Fruit fly (Drosophila melanogaster) whole organism, embryonic: ENCODE results near the gene Sur.

Experiments
- Adf1 ChIP-seq: fragments of 200-800 bp; sonication (Bioruptor generic); IDR thresholded peaks from 2 replicates; pipeline ENCODE4 v1.3.6; 2022; ENCODE audit warnings: missing biosample characterization, missing genetic modification characterization
- Antp ChIP-seq: fragments of 200-800 bp; sonication (Bioruptor generic); optimal IDR thresholded peaks from 3 replicates; lab custom pipeline; 2016; ENCODE audit warnings: missing biosample characterization, missing genetic modification characterization
- Atf6 ChIP-seq: fragments of 200-800 bp; sonication (Bioruptor generic); IDR thresholded peaks from 2 replicates; pipeline ENCODE4 v1.3.6; 2022; ENCODE audit warnings: missing biosample characterization, missing genetic modification characterization
- BtbVII ChIP-seq: fragments of 200-800 bp; sonication (Bioruptor generic); optimal IDR thresholded peaks from 3 replicates; lab custom pipeline; 2017; ENCODE audit warnings: missing biosample characterization, mild to moderate bottlenecking, missing genetic modification characterization
- C15 ChIP-seq: fragments of 200-800 bp; sonication (Bioruptor generic); IDR thresholded peaks from 3 replicates; pipeline ENCODE4 v1.3.6; 2022; ENCODE audit warnings: missing biosample characterization, missing genetic modification characterization
- CG11398 ChIP-seq: fragments of 200-800 bp; sonication (Bioruptor generic); optimal IDR thresholded peaks from 2 replicates; lab custom pipeline; 2016; ENCODE audit warnings: missing biosample characterization, missing genetic modification characterization
- CG11695 ChIP-seq: fragments of 200-800 bp; sonication (Bioruptor generic); IDR thresholded peaks from 3 replicates; pipeline ENCODE4 v1.3.6; 2022; ENCODE audit warnings: missing biosample characterization, missing genetic modification characterization
- CG12104 ChIP-seq: fragments of 200-800 bp; sonication (Bioruptor generic); optimal IDR thresholded peaks from 3 replicates; lab custom pipeline; 2016; ENCODE audit warnings: missing biosample characterization, missing genetic modification characterization
- CG12236 ChIP-seq: fragments of 200-800 bp; sonication (Bioruptor generic); optimal IDR thresholded peaks from 2 replicates; lab custom pipeline; 2016; ENCODE audit warnings: missing biosample characterization, missing genetic modification characterization
- CG13775 ChIP-seq: fragments of 200-800 bp; sonication (Bioruptor generic); optimal IDR thresholded peaks from 3 replicates; lab custom pipeline; 2017; ENCODE audit warnings: missing biosample characterization, mild to moderate bottlenecking, missing genetic modification characterization
- CG13894 ChIP-seq: fragments of 200-800 bp; sonication (Bioruptor generic); optimal IDR thresholded peaks from 3 replicates; lab custom pipeline; 2018; ENCODE audit warnings: missing biosample characterization, mild to moderate bottlenecking, missing genetic modification characterization, moderate library complexity
- CG16779 ChIP-seq: fragments of 200-800 bp; sonication (Bioruptor generic); IDR thresholded peaks from 2 replicates; pipeline ENCODE4 v1.3.6; 2022; ENCODE audit warnings: missing biosample characterization, missing genetic modification characterization
- CG1832 ChIP-seq: fragments of 200-800 bp; sonication (Bioruptor generic); optimal IDR thresholded peaks from 2 replicates; lab custom pipeline; 2017; ENCODE audit warnings: missing biosample characterization, mild to moderate bottlenecking, missing genetic modification characterization, inconsistent platforms
- CG3065 ChIP-seq: fragments of 200-800 bp; sonication (Bioruptor generic); optimal IDR thresholded peaks from 2 replicates; lab custom pipeline; 2016; ENCODE audit warnings: missing biosample characterization, missing genetic modification characterization
- CG31441 ChIP-seq: fragments of 200-800 bp; sonication (Bioruptor generic); IDR thresholded peaks from 2 replicates; pipeline ENCODE4 v1.3.6; 2022; ENCODE audit warnings: missing biosample characterization, missing genetic modification characterization
- CG4328 ChIP-seq: fragments of 200-800 bp; sonication (Bioruptor generic); optimal IDR thresholded peaks from 3 replicates; lab custom pipeline; 2017; ENCODE audit warnings: missing biosample characterization, missing genetic modification reagents, missing genetic modification characterization
- CG4360 ChIP-seq: fragments of 200-800 bp; sonication (Bioruptor generic); IDR thresholded peaks from 2 replicates; pipeline ENCODE4 v1.3.6; 2022; ENCODE audit warnings: missing biosample characterization, missing genetic modification characterization
- CG4854 ChIP-seq: fragments of 200-800 bp; sonication (Bioruptor generic); optimal IDR thresholded peaks from 2 replicates; lab custom pipeline; 2016; ENCODE audit warnings: missing biosample characterization, missing genetic modification characterization, inconsistent platforms
- CG6175 ChIP-seq: fragments of 200-800 bp; sonication (Bioruptor generic); IDR thresholded peaks from 3 replicates; pipeline ENCODE4 v1.3.6; 2022; ENCODE audit warnings: missing biosample characterization, missing genetic modification characterization
- CG6654 ChIP-seq: fragments of 200-800 bp; sonication (Bioruptor generic); optimal IDR thresholded peaks from 2 replicates; lab custom pipeline; 2017; ENCODE audit warnings: missing biosample characterization, mild to moderate bottlenecking, missing genetic modification characterization
- CG7987 ChIP-seq: fragments of 200-800 bp; sonication (Bioruptor generic); optimal IDR thresholded peaks from 2 replicates; lab custom pipeline; 2018; ENCODE audit warnings: missing biosample characterization, mild to moderate bottlenecking, missing genetic modification characterization, moderate library complexity
- CkIIα-i1 ChIP-seq: fragments of 200-800 bp; sonication (Bioruptor generic); IDR thresholded peaks from 2 replicates; pipeline ENCODE4 v1.3.6; 2022; ENCODE audit warnings: missing biosample characterization, missing genetic modification characterization
- Fer2 ChIP-seq: fragments of 200-800 bp; sonication (Bioruptor generic); optimal IDR thresholded peaks from 2 replicates; lab custom pipeline; 2018; ENCODE audit warnings: missing biosample characterization, mild to moderate bottlenecking, missing genetic modification characterization, moderate library complexity
- HLH54F ChIP-seq: fragments of 200-800 bp; sonication (Bioruptor generic); optimal IDR thresholded peaks from 3 replicates; lab custom pipeline; 2016; ENCODE audit warnings: missing biosample characterization, missing genetic modification characterization
- Hmr ChIP-seq: fragments of 200-800 bp; sonication (Bioruptor generic); optimal IDR thresholded peaks from 3 replicates; lab custom pipeline; 2017; ENCODE audit warnings: mild to moderate bottlenecking, missing biosample characterization, missing genetic modification reagents, missing genetic modification characterization
- Lhr ChIP-seq: fragments of 200-800 bp; sonication (Bioruptor generic); optimal IDR thresholded peaks from 3 replicates; lab custom pipeline; 2017; ENCODE audit warnings: mild to moderate bottlenecking, missing biosample characterization, missing genetic modification reagents, missing genetic modification characterization
- Max ChIP-seq: fragments of 200-800 bp; sonication (Bioruptor generic); optimal IDR thresholded peaks from 2 replicates; lab custom pipeline; 2016; ENCODE audit warnings: missing biosample characterization, mild to moderate bottlenecking, missing genetic modification characterization
- Mes4 ChIP-seq: fragments of 200-800 bp; sonication (Bioruptor generic); optimal IDR thresholded peaks from 2 replicates; lab custom pipeline; 2016; ENCODE audit warnings: missing biosample characterization, missing genetic modification characterization
- Ptx1 ChIP-seq: fragments of 200-800 bp; sonication (Bioruptor generic); IDR thresholded peaks from 2 replicates; pipeline ENCODE4 v1.3.6; 2022; ENCODE audit warnings: missing biosample characterization, missing genetic modification characterization
- Side ChIP-seq: fragments of 200-800 bp; sonication (Bioruptor generic); optimal IDR thresholded peaks from 2 replicates; lab custom pipeline; 2016; ENCODE audit warnings: missing biosample characterization, missing genetic modification characterization
- Xrp1 ChIP-seq: fragments of 200-800 bp; sonication (Bioruptor generic); IDR thresholded peaks from 2 replicates; pipeline ENCODE4 v1.3.6; 2022; ENCODE audit warnings: missing biosample characterization, missing genetic modification characterization
- YL-1 ChIP-seq: fragments of 200-800 bp; sonication (Bioruptor generic); optimal IDR thresholded peaks from 3 replicates; lab custom pipeline; 2017; ENCODE audit warnings: missing biosample characterization, mild to moderate bottlenecking, missing genetic modification characterization
- ara ChIP-seq: fragments of 200-800 bp; sonication (Bioruptor generic); IDR thresholded peaks from 2 replicates; pipeline ENCODE4 v1.3.6; 2022; ENCODE audit warnings: missing biosample characterization, missing genetic modification characterization
- az2 ChIP-seq: fragments of 200-800 bp; sonication (Bioruptor generic); optimal IDR thresholded peaks from 3 replicates; lab custom pipeline; 2016; ENCODE audit warnings: missing biosample characterization, missing genetic modification characterization
- bbx ChIP-seq: fragments of 200-800 bp; sonication (Bioruptor generic); IDR thresholded peaks from 2 replicates; pipeline ENCODE4 v1.3.6; 2022; ENCODE audit warnings: missing biosample characterization, missing genetic modification characterization; ENCODE audit not compliant: partially characterized antibody
- br ChIP-seq: fragments of >200 bp; optimal IDR thresholded peaks from 2 replicates; lab custom pipeline; 2017
- dpn ChIP-seq, 2 experiments: fragments of 200-800 bp; sonication (Bioruptor generic); optimal IDR thresholded peaks; 3 replicates each; lab custom pipeline; 2016; ENCODE audit warnings: missing biosample characterization in 2 of 2, missing genetic modification characterization in 2 of 2
- hth ChIP-seq: fragments of >200 bp; optimal IDR thresholded peaks from 2 replicates; lab custom pipeline; 2017; ENCODE audit warnings: inconsistent platforms
- mirr ChIP-seq: fragments of 200-800 bp; sonication (Bioruptor generic); optimal IDR thresholded peaks from 3 replicates; lab custom pipeline; 2018; ENCODE audit warnings: missing biosample characterization, mild to moderate bottlenecking, missing genetic modification characterization
- onecut ChIP-seq: fragments of 200-800 bp; sonication (Bioruptor generic); IDR thresholded peaks from 2 replicates; pipeline ENCODE4 v1.3.6; 2022; ENCODE audit warnings: missing biosample characterization, missing genetic modification characterization
- otp ChIP-seq: fragments of 200-800 bp; sonication (Bioruptor generic); IDR thresholded peaks from 3 replicates; pipeline ENCODE4, ENCODE4 v1.3.6; 2022; ENCODE audit warnings: missing biosample characterization, missing genetic modification characterization
- peb ChIP-seq: fragments of 200-800 bp; sonication (Bioruptor generic); IDR thresholded peaks from 2 replicates; pipeline ENCODE4 v1.3.6; 2022; ENCODE audit warnings: missing biosample characterization, missing genetic modification characterization
- pfk ChIP-seq: fragments of 200-800 bp; sonication (Bioruptor generic); optimal IDR thresholded peaks from 2 replicates; lab custom pipeline; 2018; ENCODE audit warnings: missing biosample characterization, mild to moderate bottlenecking, missing genetic modification characterization, moderate library complexity
- psq ChIP-seq: fragments of 200-800 bp; sonication (Bioruptor generic); optimal IDR thresholded peaks from 2 replicates; lab custom pipeline; 2017; ENCODE audit warnings: missing biosample characterization, missing genetic modification characterization
- rib ChIP-seq: fragments of 200-800 bp; sonication (Bioruptor generic); IDR thresholded peaks from 2 replicates; pipeline ENCODE4 v1.3.6; 2022; ENCODE audit warnings: missing biosample characterization, missing genetic modification characterization
- sens-2 ChIP-seq: fragments of 200-800 bp; sonication (Bioruptor generic); IDR thresholded peaks from 2 replicates; pipeline ENCODE4 v1.3.6; 2022; ENCODE audit warnings: missing biosample characterization, missing genetic modification characterization
- so ChIP-seq: fragments of 200-800 bp; sonication (Bioruptor generic); IDR thresholded peaks from 3 replicates; pipeline ENCODE4 v1.3.6; 2022; ENCODE audit warnings: missing biosample characterization, missing genetic modification characterization
- sqz ChIP-seq: fragments of 200-800 bp; sonication (Bioruptor generic); optimal IDR thresholded peaks from 3 replicates; lab custom pipeline; 2018; ENCODE audit warnings: missing biosample characterization, mild to moderate bottlenecking, missing genetic modification characterization
- sug ChIP-seq: fragments of 200-800 bp; optimal IDR thresholded peaks from 2 replicates; lab custom pipeline; 2019; ENCODE audit warnings: missing biosample characterization, mild to moderate bottlenecking, missing genetic modification characterization, moderate library complexity
- vfl ChIP-seq: fragments of 200-800 bp; sonication (Bioruptor generic); optimal IDR thresholded peaks from 2 replicates; lab custom pipeline; 2016; ENCODE audit warnings: missing biosample characterization, missing genetic modification characterization
- vvl ChIP-seq: fragments of 200-800 bp; sonication (Bioruptor generic); IDR thresholded peaks from 2 replicates; pipeline ENCODE4 v1.3.6; 2022; ENCODE audit warnings: missing biosample characterization, missing genetic modification characterization
- wor ChIP-seq: fragments of 200-800 bp; sonication (Bioruptor generic); IDR thresholded peaks from 2 replicates; pipeline ENCODE4 v1.3.6; 2022; ENCODE audit warnings: missing biosample characterization, missing genetic modification characterization
- zen ChIP-seq: fragments of 200-800 bp; sonication (Bioruptor generic); optimal IDR thresholded peaks from 3 replicates; lab custom pipeline; 2018; ENCODE audit warnings: missing biosample characterization, mild to moderate bottlenecking, missing genetic modification characterization, moderate library complexity

The Sur gene

DNA sequence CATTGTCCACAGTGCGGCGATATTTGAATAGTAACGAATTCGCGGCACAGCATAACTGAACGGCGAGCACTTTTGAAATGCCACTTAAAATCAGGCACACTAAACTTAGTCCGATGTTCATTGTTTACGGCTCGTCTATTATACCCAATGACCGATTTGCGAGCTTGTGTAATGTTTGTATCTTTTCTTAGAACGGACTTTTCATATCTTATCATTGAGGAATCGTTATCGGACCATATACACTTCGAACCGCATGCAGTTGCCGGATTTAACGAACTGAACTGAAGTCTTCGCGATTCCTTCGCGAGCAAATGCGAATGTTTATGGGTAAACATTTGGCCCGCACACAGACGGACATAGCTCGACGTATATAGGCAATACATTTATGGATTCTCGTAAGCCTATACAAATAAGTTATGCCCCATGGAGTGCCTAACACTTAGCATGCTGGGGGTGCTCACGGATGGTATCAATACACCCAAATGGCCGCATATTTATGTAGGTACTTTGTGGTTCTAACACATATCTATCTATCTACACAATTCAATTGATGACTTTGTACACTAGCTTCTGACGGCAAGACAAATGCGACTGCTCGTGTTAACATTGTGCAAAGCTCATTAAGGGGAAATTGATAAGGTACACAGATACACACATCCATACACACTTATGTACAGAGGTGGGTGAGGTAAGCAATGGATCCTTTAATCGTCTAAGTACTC is 39.0 kb upstream of the Sur start, which contains the start of gene mthl15 (continued):
- TF ChIP-seq pfk (GFP tag; lab: Kevin White, UChicago) = no peak
- no peak for TF ChIP-seq CkIIα-i1 (GFP tag; lab: Robert Waterston, UW)
- peak; percentile 28; the same call in 1 of the 3 replicates for TF ChIP-seq CG11695 (GFP tag; lab: Robert Waterston, UW)
- no peak for TF ChIP-seq YL-1 (GFP tag; lab: Kevin White, UChicago)
- no peak for TF ChIP-seq psq
- no peak for TF ChIP-seq br (lab: Kevin White, UChicago)
- no peak for TF ChIP-seq az2
- TF ChIP-seq C15 = no peak
- no peak for TF ChIP-seq so (GFP tag; lab: Robert Waterston, UW)
- no peak for TF ChIP-seq Xrp1
- no peak for TF ChIP-seq CG4854
- no peak for TF ChIP-seq vfl (GFP tag; lab: Kevin White, UChicago)
- no peak for TF ChIP-seq Max (GFP tag; lab: Kevin White, UChicago)
- TF ChIP-seq CG16779 (GFP tag; lab: Robert Waterston, UW) = no peak
- no peak for TF ChIP-seq CG1832 (GFP tag; lab: Kevin White, UChicago)
- TF ChIP-seq Mes4 (GFP tag; lab: Kevin White, UChicago) = no peak
- no peak for TF ChIP-seq Side
- TF ChIP-seq Adf1 (GFP tag; lab: Robert Waterston, UW) = no peak
- no peak for TF ChIP-seq Fer2 (tag; lab: Kevin White, UChicago)
- no peak for TF ChIP-seq Ptx1 (GFP tag; lab: Robert Waterston, UW)
- TF ChIP-seq hth (lab: Kevin White, UChicago) = no peak
- no peak for TF ChIP-seq CG12104 (GFP tag; lab: Kevin White, UChicago)
- no peak for TF ChIP-seq CG13894 (tag; lab: Kevin White, UChicago)
- TF ChIP-seq ara = no peak
- no peak for TF ChIP-seq CG11398 (GFP tag; lab: Kevin White, UChicago)
- no peak for TF ChIP-seq dpn (GFP tag; optimal IDR thresholded peaks at IDR 0.05; lab: Kevin White, UChicago)
- TF ChIP-seq bbx (GFP tag; lab: Robert Waterston, UW) = no peak
- peak; percentile 94 for TF ChIP-seq sug (tag; lab: Kevin White, UChicago)
- no peak for TF ChIP-seq CG4360 (GFP tag; lab: Robert Waterston, UW)
- TF ChIP-seq CG4328 = no peak
- no peak for TF ChIP-seq Antp (GFP tag; lab: Kevin White, UChicago)
- TF ChIP-seq wor = no peak
- no peak for TF ChIP-seq vvl
- TF ChIP-seq mirr = peak; percentile 95
- no peak for TF ChIP-seq Lhr
- no peak for TF ChIP-seq CG31441 (GFP tag; lab: Robert Waterston, UW)
- peak; percentile 3 for TF ChIP-seq BtbVII (GFP tag; lab: Kevin White, UChicago)
- no peak for TF ChIP-seq otp
- TF ChIP-seq Atf6 = peak; percentile 41; the same call in 1 of the 2 replicates
- TF ChIP-seq CG6175 (GFP tag; lab: Robert Waterston, UW) = no peak
- no peak for TF ChIP-seq CG3065
- no peak for TF ChIP-seq rib (GFP tag; lab: Robert Waterston, UW)
- no peak for TF ChIP-seq sqz (GFP tag; lab: Kevin White, UChicago)
- TF ChIP-seq HLH54F (GFP tag; lab: Kevin White, UChicago) = no peak
- TF ChIP-seq CG6654 (GFP tag; lab: Kevin White, UChicago) = no peak
- no peak for TF ChIP-seq CG12236 (GFP tag; lab: Kevin White, UChicago)
- TF ChIP-seq Hmr = no peak
- TF ChIP-seq CG13775 (GFP tag; lab: Kevin White, UChicago) = no peak
- no peak for TF ChIP-seq peb (GFP tag; lab: Robert Waterston, UW)
- TF ChIP-seq CG7987 (GFP tag; lab: Kevin White, UChicago) = peak; percentile 33
- TF ChIP-seq onecut = no peak
- TF ChIP-seq zen (tag; lab: Kevin White, UChicago) = peak; percentile 32
- TF ChIP-seq sens-2 (GFP tag; lab: Robert Waterston, UW) = no peak
